Worm (Caenorhabditis elegans) whole organism, midembryonic: ENCODE results near the gene C33H5.13.

ENCODE experiments used
- T22C8.4 ChIP-seq: fragments of 200-800 bp; sonication (Bioruptor generic); IDR thresholded peaks from 2 replicates; pipeline ENCODE4 v1.3.6; 2022; ENCODE audit warnings: missing genetic modification characterization, missing compliant biosample characterization
- cog-1 ChIP-seq: sonication (generic microtip); optimal IDR thresholded peaks from 2 replicates; lab custom pipeline; 2016; ENCODE audit warnings: missing genetic modification characterization, missing compliant biosample characterization
- flt-1 ChIP-seq: fragments of 200-800 bp; sonication (Bioruptor generic); IDR thresholded peaks from 2 replicates; pipeline ENCODE4 v1.3.6; 2022; ENCODE audit warnings: missing genetic modification characterization, missing compliant biosample characterization
- klf-2 ChIP-seq: fragments of 200-800 bp; sonication (Bioruptor generic); conservative IDR thresholded peaks from 2 replicates; pipeline ENCODE4 v1.3.6; 2022; ENCODE audit warnings: missing genetic modification reagents, missing genetic modification characterization, missing compliant biosample characterization
- med-1 ChIP-seq: sonication (generic microtip); optimal IDR thresholded peaks from 2 replicates; lab custom pipeline; 2017; ENCODE audit warnings: missing genetic modification characterization, mild to moderate bottlenecking, missing compliant biosample characterization, antibody characterized with exemption, missing genetic modification reagents; ENCODE audit not compliant: insufficient read depth
- ref-1 ChIP-seq: fragments of 200-800 bp; sonication (Bioruptor generic); conservative IDR thresholded peaks from 2 replicates; pipeline ENCODE4 v1.3.6; 2022; ENCODE audit warnings: missing genetic modification reagents, missing genetic modification characterization, missing compliant biosample characterization
- tab-1 ChIP-seq: fragments of 200-800 bp; sonication (Bioruptor generic); IDR thresholded peaks from 2 replicates; pipeline ENCODE4 v1.3.6; 2022; ENCODE audit warnings: missing genetic modification characterization, missing compliant biosample characterization
- ztf-23 ChIP-seq: fragments of 200-800 bp; sonication (Bioruptor generic); IDR thresholded peaks from 2 replicates; pipeline ENCODE4 v1.3.6; 2022; ENCODE audit warnings: missing genetic modification reagents, missing genetic modification characterization, missing compliant biosample characterization
- ztf-29 ChIP-seq: fragments of 200-800 bp; sonication (Bioruptor generic); IDR thresholded peaks from 2 replicates; pipeline ENCODE4 v1.3.6; 2022; ENCODE audit warnings: missing genetic modification reagents, missing genetic modification characterization, missing compliant biosample characterization

Gene C33H5.13

ce11 chrIV:7759527-7759926 is 32.5 kb downstream of the C33H5.13 start, which contains the start of gene dsb-3:
dsb-3 (minus strand) TSS chrIV:7759627.
- no peak for TF ChIP-seq flt-1 (GFP tag; lab: Robert Waterston, UW)
- TF ChIP-seq ztf-23 (GFP tag; lab: Robert Waterston, UW), result no peak
- no peak for TF ChIP-seq T22C8.4 (GFP tag; lab: Robert Waterston, UW)

ce11 chrIV:7757245-7757644 is 34.8 kb downstream of the C33H5.13 start, which contains the start of gene C46A5.4:
C46A5.4 (minus strand) TSS chrIV:7757345.
- TF ChIP-seq cog-1 (tag; lab: Kevin White, UChicago), result no peak
- TF ChIP-seq med-1 (GFP tag; lab: Kevin White, UChicago), result no peak
- no peak for TF ChIP-seq ref-1 (GFP tag; lab: Robert Waterston, UW)
- TF ChIP-seq ztf-29 (GFP tag; lab: Robert Waterston, UW), result no peak
- TF ChIP-seq klf-2, result no peak

ce11 chrIV:7754114-7754513 is 37.9 kb downstream of the C33H5.13 start:
- TF ChIP-seq flt-1 (GFP tag; lab: Robert Waterston, UW), result no peak
- TF ChIP-seq ztf-29 (GFP tag; lab: Robert Waterston, UW), result no peak
- no peak for TF ChIP-seq ref-1 (GFP tag; lab: Robert Waterston, UW)
- TF ChIP-seq T22C8.4 (GFP tag; lab: Robert Waterston, UW), result no peak
- no peak for TF ChIP-seq cog-1 (tag; lab: Kevin White, UChicago)
- TF ChIP-seq med-1 (GFP tag; lab: Kevin White, UChicago), result no peak
- no peak for TF ChIP-seq klf-2
- TF ChIP-seq ztf-23 (GFP tag; lab: Robert Waterston, UW), result no peak
- TF ChIP-seq tab-1, result no peak

ce11 chrIV:7753108-7753507 is 39.0 kb downstream of the C33H5.13 start, which contains the start of gene col-14:
col-14 (plus strand) TSS chrIV:7753408.
- TF ChIP-seq tab-1 (no peak), T22C8.4 (GFP tag; lab: Robert Waterston, UW) (no peak)

- no peak for TF ChIP-seq ztf-29 (GFP tag; lab: Robert Waterston, UW)
- no peak for TF ChIP-seq med-1 (GFP tag; lab: Kevin White, UChicago)
- no peak for TF ChIP-seq T22C8.4 (GFP tag; lab: Robert Waterston, UW)
- TF ChIP-seq ref-1 (GFP tag; lab: Robert Waterston, UW), result no peak
- no peak for TF ChIP-seq tab-1
- TF ChIP-seq klf-2, result no peak
- no peak for TF ChIP-seq cog-1 (tag; lab: Kevin White, UChicago)
- no peak for TF ChIP-seq flt-1 (GFP tag; lab: Robert Waterston, UW)
- no peak for TF ChIP-seq ztf-23 (GFP tag; lab: Robert Waterston, UW)
Measured at ce11 chrIV:7747838-7748237, 44.2 kb downstream of the C33H5.13 start, which contains the start of gene klo-1. klo-1 (minus strand) TSS chrIV:7748225.

ce11 chrIV:7743539-7743938 is 48.5 kb downstream of the C33H5.13 start, which contains the start of gene npr-35:
npr-35 (plus strand) TSS chrIV:7743839.
- no peak for TF ChIP-seq klf-2
- TF ChIP-seq cog-1 (tag; lab: Kevin White, UChicago), result no peak
- TF ChIP-seq med-1 (GFP tag; lab: Kevin White, UChicago), result no peak
- no peak for TF ChIP-seq ref-1 (GFP tag; lab: Robert Waterston, UW)
- no peak for TF ChIP-seq tab-1
